Worm (Caenorhabditis elegans) whole organism, L2 larva: ENCODE data around the gene ZK287.9.

ENCODE experiments used
- C34F6.9 ChIP-seq: fragments of 150-350 bp; optimal IDR thresholded peaks from 2 replicates; lab custom pipeline; 2014; ENCODE audit warnings: missing biosample characterization, missing genetic modification characterization
- F13H6.1 ChIP-seq: sonication (generic microtip); optimal IDR thresholded peaks from 2 replicates; lab custom pipeline; 2016; ENCODE audit warnings: missing genetic modification characterization, missing compliant biosample characterization
- R02D3.7 ChIP-seq: fragments of 150-350 bp; optimal IDR thresholded peaks from 2 replicates; lab custom pipeline; 2014; ENCODE audit warnings: missing biosample characterization, missing genetic modification characterization
- Y55F3AM.14 ChIP-seq: fragments of 200-800 bp; sonication (Bioruptor generic); optimal IDR thresholded peaks from 2 replicates; lab custom pipeline; 2018; ENCODE audit warnings: mild to moderate bottlenecking, missing genetic modification characterization, missing compliant biosample characterization
- ZK546.5 ChIP-seq: sonication (generic microtip); optimal IDR thresholded peaks from 2 replicates; lab custom pipeline; 2017; ENCODE audit warnings: missing biosample characterization, missing genetic modification characterization
- alr-1 ChIP-seq: fragments of 150-350 bp; optimal IDR thresholded peaks from 2 replicates; lab custom pipeline; 2014; ENCODE audit warnings: missing biosample characterization, missing genetic modification characterization
- aly-2 ChIP-seq: fragments of 150-350 bp; optimal IDR thresholded peaks from 2 replicates; lab custom pipeline; 2014; ENCODE audit warnings: missing biosample characterization, missing genetic modification characterization
- ama-1 ChIP-seq: fragments of 150-350 bp; optimal IDR thresholded peaks from 2 replicates; lab custom pipeline; 2018; ENCODE audit warnings: inconsistent platforms
- blmp-1 ChIP-seq: sonication (generic microtip); optimal IDR thresholded peaks from 2 replicates; lab custom pipeline; 2017; ENCODE audit warnings: missing genetic modification characterization, mild to moderate bottlenecking, missing compliant biosample characterization, antibody characterized with exemption, moderate library complexity; ENCODE audit not compliant: insufficient read depth
- ceh-16 ChIP-seq: fragments of 150-350 bp; optimal IDR thresholded peaks from 2 replicates; lab custom pipeline; 2014; ENCODE audit warnings: missing biosample characterization, missing genetic modification characterization
- ceh-82 ChIP-seq: fragments of 150-350 bp; optimal IDR thresholded peaks from 2 replicates; lab custom pipeline; 2014; ENCODE audit warnings: missing biosample characterization, missing genetic modification characterization
- dmd-4 ChIP-seq: sonication (generic microtip); optimal IDR thresholded peaks from 2 replicates; lab custom pipeline; 2017; ENCODE audit warnings: missing biosample characterization, missing genetic modification characterization
- egl-27 ChIP-seq: sonication (generic microtip); optimal IDR thresholded peaks from 3 replicates; lab custom pipeline; 2017; ENCODE audit warnings: missing biosample characterization, missing genetic modification reagents, missing genetic modification characterization
- elt-1 ChIP-seq: fragments of 150-350 bp; optimal IDR thresholded peaks from 2 replicates; lab custom pipeline; 2014; ENCODE audit warnings: missing biosample characterization, missing genetic modification characterization
- elt-3 ChIP-seq: sonication (generic microtip); optimal IDR thresholded peaks from 2 replicates; lab custom pipeline; 2017; ENCODE audit warnings: missing biosample characterization, missing genetic modification characterization
- fos-1 ChIP-seq: fragments of 150-350 bp; optimal IDR thresholded peaks from 2 replicates; lab custom pipeline; 2014; ENCODE audit warnings: missing biosample characterization, missing genetic modification characterization
- gmeb-1 ChIP-seq: fragments of 150-350 bp; optimal IDR thresholded peaks from 2 replicates; lab custom pipeline; 2014; ENCODE audit warnings: missing biosample characterization, missing genetic modification characterization
- lin-11 ChIP-seq: fragments of 150-350 bp; sonication (generic microtip); optimal IDR thresholded peaks from 2 replicates; lab custom pipeline; 2014; ENCODE audit warnings: missing biosample characterization, missing genetic modification characterization, inconsistent platforms, mixed read lengths
- lin-13 ChIP-seq: fragments of 150-350 bp; optimal IDR thresholded peaks from 2 replicates; lab custom pipeline; 2014; ENCODE audit warnings: missing biosample characterization, missing genetic modification reagents, missing genetic modification characterization
- lin-39 ChIP-seq: fragments of 150-350 bp; optimal IDR thresholded peaks from 2 replicates; lab custom pipeline; 2014; ENCODE audit warnings: missing biosample characterization, missing genetic modification reagents, missing genetic modification characterization
- lsy-2 ChIP-seq, 2 experiments: fragments of 150-350 bp in 1 of 2; sonication (generic microtip) in 1 of 2; optimal IDR thresholded peaks; 2 replicates each; lab custom pipeline; 2014 to 2017; ENCODE audit warnings: missing biosample characterization in 2 of 2, missing genetic modification characterization in 2 of 2
- mab-5 ChIP-seq: fragments of 150-350 bp; optimal IDR thresholded peaks from 2 replicates; lab custom pipeline; 2014; ENCODE audit warnings: missing biosample characterization, missing genetic modification characterization
- mbf-1 ChIP-seq: sonication (generic microtip); optimal IDR thresholded peaks from 2 replicates; lab custom pipeline; 2017; ENCODE audit warnings: missing biosample characterization, missing genetic modification characterization
- mdl-1 ChIP-seq, 2 experiments: fragments of 150-350 bp in 1 of 2; sonication (generic microtip) in 1 of 2; optimal IDR thresholded peaks; 2 replicates each; lab custom pipeline; 2017; ENCODE audit warnings: missing biosample characterization in 2 of 2, missing genetic modification characterization in 2 of 2
- nhr-10 ChIP-seq: sonication (generic microtip); optimal IDR thresholded peaks from 2 replicates; lab custom pipeline; 2017; ENCODE audit warnings: missing biosample characterization, missing genetic modification characterization
- nhr-11 ChIP-seq: fragments of 150-350 bp; optimal IDR thresholded peaks from 2 replicates; lab custom pipeline; 2014; ENCODE audit warnings: missing biosample characterization, missing genetic modification characterization
- nhr-12 ChIP-seq: fragments of 150-350 bp; optimal IDR thresholded peaks from 2 replicates; lab custom pipeline; 2014; ENCODE audit warnings: missing biosample characterization, missing genetic modification characterization
- nhr-21 ChIP-seq: fragments of 150-350 bp; optimal IDR thresholded peaks from 2 replicates; lab custom pipeline; 2014; ENCODE audit warnings: missing biosample characterization, missing genetic modification characterization
- nhr-23 ChIP-seq: fragments of 150-350 bp; optimal IDR thresholded peaks from 2 replicates; lab custom pipeline; 2014; ENCODE audit warnings: missing biosample characterization, missing genetic modification reagents, missing genetic modification characterization
- nhr-25 ChIP-seq: fragments of 150-350 bp; sonication (generic microtip); optimal IDR thresholded peaks from 3 replicates; lab custom pipeline; 2014; ENCODE audit warnings: missing biosample characterization, missing genetic modification characterization
- nhr-6 ChIP-seq: fragments of 150-350 bp; optimal IDR thresholded peaks from 2 replicates; lab custom pipeline; 2014; ENCODE audit warnings: missing biosample characterization, missing genetic modification characterization
- peb-1 ChIP-seq: fragments of 150-350 bp; optimal IDR thresholded peaks from 2 replicates; lab custom pipeline; 2014; ENCODE audit warnings: missing biosample characterization, missing genetic modification characterization
- sem-4 ChIP-seq: fragments of 150-350 bp; optimal IDR thresholded peaks from 2 replicates; lab custom pipeline; 2014; ENCODE audit warnings: missing biosample characterization, missing genetic modification reagents, missing genetic modification characterization
- skn-1 ChIP-seq: sonication (generic microtip); optimal IDR thresholded peaks from 2 replicates; lab custom pipeline; 2017; ENCODE audit warnings: missing biosample characterization, missing genetic modification characterization
- sma-3 ChIP-seq: sonication (generic microtip); optimal IDR thresholded peaks from 2 replicates; lab custom pipeline; 2016; ENCODE audit warnings: missing genetic modification reagents, missing genetic modification characterization, missing compliant biosample characterization
- sma-9 ChIP-seq, 2 experiments: fragments of 150-350 bp in 1 of 2; sonication (generic microtip) in 1 of 2; optimal IDR thresholded peaks; 2 replicates each; lab custom pipeline; 2014 to 2016; ENCODE audit warnings: missing genetic modification characterization in 2 of 2, mild to moderate bottlenecking in 1 of 2, missing biosample characterization in 1 of 2, missing compliant biosample characterization in 1 of 2, missing genetic modification reagents in 1 of 2, moderate library complexity in 1 of 2
- snpc-4 ChIP-seq: fragments of 150-350 bp; optimal IDR thresholded peaks from 2 replicates; lab custom pipeline; 2014; ENCODE audit warnings: missing biosample characterization, missing genetic modification characterization
- unc-39 ChIP-seq: fragments of 150-350 bp; optimal IDR thresholded peaks from 2 replicates; lab custom pipeline; 2014; ENCODE audit warnings: missing biosample characterization, missing genetic modification characterization
- unc-55 ChIP-seq: fragments of 150-350 bp; sonication (generic microtip); optimal IDR thresholded peaks from 3 replicates; lab custom pipeline; 2014; ENCODE audit warnings: missing biosample characterization, missing genetic modification reagents, missing genetic modification characterization
- unc-62 ChIP-seq: fragments of 150-350 bp; optimal IDR thresholded peaks from 2 replicates; lab custom pipeline; 2014; ENCODE audit warnings: missing biosample characterization, missing genetic modification reagents, missing genetic modification characterization
- zag-1 ChIP-seq: fragments of 150-350 bp; optimal IDR thresholded peaks from 2 replicates; lab custom pipeline; 2014; ENCODE audit warnings: missing biosample characterization, missing genetic modification characterization
- ztf-1 ChIP-seq: fragments of 200-800 bp; sonication (Bioruptor generic); conservative IDR thresholded peaks from 2 replicates; pipeline ENCODE4 v1.3.6; 2022; ENCODE audit warnings: missing genetic modification characterization, missing compliant biosample characterization
- ztf-4 ChIP-seq: fragments of 150-350 bp; optimal IDR thresholded peaks from 2 replicates; lab custom pipeline; 2014; ENCODE audit warnings: missing biosample characterization, missing genetic modification characterization

ZK287.9 gene

DNA sequence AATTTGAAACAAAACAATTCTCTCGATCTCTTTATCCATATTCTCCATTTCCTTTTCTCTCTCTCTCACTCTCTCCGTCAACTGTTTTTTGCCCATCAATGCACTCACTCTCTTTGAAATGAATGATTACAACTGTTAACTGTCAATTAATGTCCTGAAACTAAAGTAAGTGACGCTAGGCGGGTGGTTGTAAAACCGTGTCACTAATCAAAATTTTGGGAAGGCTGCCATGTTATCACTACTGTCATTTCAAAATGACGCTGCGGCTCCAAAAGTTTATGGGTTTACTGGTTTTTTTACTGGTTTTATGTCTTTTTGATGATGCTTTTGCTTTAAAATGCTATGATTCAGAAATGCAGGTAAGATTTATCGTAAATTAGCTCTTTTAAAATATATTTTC, at the start of gene ZK287.9:
TSS of gene ZK287.9 (plus strand) at position 192 of the 400 bp plus-strand sequence.
- TF ChIP-seq ZK546.5 (tag; lab: Kevin White, UChicago) (no peak), fos-1 (peak; percentile 63)

DNA sequence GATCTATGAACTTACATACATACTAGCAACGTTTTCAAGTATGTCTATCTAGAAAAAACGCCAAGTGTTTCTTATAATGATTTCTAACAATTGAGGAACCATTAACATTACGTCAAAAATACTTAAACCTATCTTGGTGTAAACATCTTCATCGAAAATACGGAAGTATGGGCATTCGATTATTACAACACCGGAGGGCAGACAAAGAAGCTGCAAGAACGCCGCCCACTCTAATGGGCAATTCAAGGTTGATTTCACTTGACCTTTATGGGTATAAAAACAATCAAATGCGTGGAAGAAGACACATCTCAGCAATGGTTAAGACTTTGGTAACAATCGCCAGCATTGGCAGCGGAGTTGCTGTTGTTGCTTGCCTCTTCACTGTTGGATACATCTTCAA, 49.5 kb upstream of the ZK287.9 start, which contains the start of gene col-146:
TSS of gene col-146 (plus strand) at position 301 of the 400 bp plus-strand sequence.
- TF ChIP-seq aly-2 (tag; lab: Kevin White, UChicago) = no peak

DNA sequence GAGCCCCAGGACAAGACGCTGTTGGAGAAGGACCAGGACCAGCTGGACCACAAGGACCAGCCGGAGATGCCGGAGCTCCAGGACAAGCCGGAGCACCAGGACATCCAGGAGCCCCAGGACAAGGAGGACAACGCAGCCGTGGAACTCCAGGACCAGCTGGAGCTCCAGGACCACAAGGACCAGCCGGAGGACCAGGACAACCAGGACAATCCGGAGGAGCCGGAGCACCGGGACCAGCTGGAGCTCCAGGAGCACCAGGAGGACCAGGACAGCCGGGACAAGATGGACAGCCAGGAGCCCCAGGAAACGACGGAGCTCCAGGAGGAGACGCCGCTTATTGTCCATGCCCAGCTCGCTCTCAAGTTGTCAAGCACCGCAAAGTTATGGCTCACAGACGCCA, 48.6 kb upstream of the ZK287.9 start:
- TF ChIP-seq mbf-1 (no peak), ztf-1 (no peak), sem-4 (tag; lab: Kevin White, UChicago) (no peak), mdl-1 (tag; optimal IDR thresholded peaks at IDR 0.05; lab: Kevin White, UChicago) (no peak), gmeb-1 (tag; lab: Kevin White, UChicago) (no peak), nhr-11 (tag; lab: Kevin White, UChicago) (no peak), elt-1 (tag; lab: Kevin White, UChicago) (no peak), ztf-4 (no peak)

DNA sequence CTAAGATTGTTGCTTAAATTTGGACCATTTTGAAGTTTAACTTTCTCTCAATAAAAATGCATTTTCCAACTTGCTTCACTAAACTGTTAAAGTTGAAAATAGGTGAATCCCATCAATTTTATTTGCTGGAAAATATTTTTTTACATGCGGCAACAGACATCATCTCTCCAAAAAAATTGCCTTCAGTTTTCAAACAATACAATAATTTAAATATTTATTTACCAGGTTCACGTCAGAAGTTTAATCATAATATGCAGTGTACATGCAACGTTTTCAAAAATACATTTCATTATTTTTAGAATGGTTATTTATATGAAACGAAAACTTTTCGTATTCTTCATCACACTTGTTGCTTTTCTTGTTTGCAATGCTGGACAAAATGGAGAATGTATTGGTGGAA, 48.2 kb upstream of the ZK287.9 start, which contains the start of gene T06E4.5:
TSS of gene T06E4.5 (plus strand) at position 301 of the 400 bp plus-strand sequence.
- TF ChIP-seq ztf-4 = no peak
- no peak for TF ChIP-seq skn-1
- TF ChIP-seq nhr-21 (tag; lab: Kevin White, UChicago) = no peak
- TF ChIP-seq nhr-11 (tag; lab: Kevin White, UChicago) = no peak
- TF ChIP-seq elt-3 (tag; lab: Kevin White, UChicago) = no peak
- TF ChIP-seq, all 48 proteins: peak for 0

DNA sequence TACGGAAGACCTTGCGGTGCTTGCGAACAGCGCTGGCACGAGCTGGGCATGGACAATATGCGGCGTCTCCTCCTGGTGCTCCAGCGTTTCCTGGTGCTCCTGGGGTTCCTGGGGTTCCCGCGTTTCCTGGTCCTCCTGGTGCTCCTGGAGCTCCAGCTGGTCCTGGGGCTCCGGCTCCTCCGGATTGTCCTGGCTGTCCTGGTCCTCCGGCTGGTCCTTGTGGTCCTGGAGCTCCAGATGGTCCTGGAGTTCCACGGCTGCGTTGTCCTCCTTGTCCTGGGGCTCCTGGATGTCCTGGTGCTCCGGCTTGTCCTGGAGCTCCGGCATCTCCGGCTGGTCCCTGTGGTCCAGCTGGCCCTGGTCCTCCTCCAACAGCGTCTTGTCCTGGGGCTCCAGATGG, 46.8 kb upstream of the ZK287.9 start:
- TF ChIP-seq peb-1 (no peak), F13H6.1 (tag; lab: Kevin White, UChicago) (no peak), ztf-1 (no peak), sma-3 (no peak)

DNA sequence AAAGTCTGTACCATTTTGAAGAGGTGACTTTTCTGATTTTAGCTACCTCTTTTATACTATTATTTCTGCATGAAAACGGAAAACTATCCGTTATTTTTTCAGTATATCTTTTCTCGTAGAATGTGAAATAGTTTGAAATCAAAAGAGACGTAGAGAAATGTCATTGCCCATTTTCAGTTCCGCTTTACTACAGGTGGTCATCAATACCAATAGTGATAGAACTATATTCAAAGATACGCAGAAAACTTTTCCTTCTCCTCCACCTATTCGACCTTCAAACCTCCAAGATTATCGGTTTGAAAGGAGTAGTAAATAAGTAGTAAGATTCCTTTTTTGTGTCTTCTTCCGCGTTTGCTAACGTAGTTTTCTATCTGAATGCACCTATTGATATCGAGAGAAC, 45.8 kb upstream of the ZK287.9 start, which contains the start of gene col-147:
TSS of gene col-147 (minus strand) at position 26 of the 400 bp plus-strand sequence.
- TF ChIP-seq C34F6.9 (tag; lab: Kevin White, UChicago) (no peak), nhr-12 (no peak), mab-5 (tag; lab: Kevin White, UChicago) (no peak), ZK546.5 (tag; lab: Kevin White, UChicago) (no peak), ceh-16 (tag; lab: Kevin White, UChicago) (no peak), aly-2 (tag; lab: Kevin White, UChicago) (no peak), egl-27 (tag; lab: Kevin White, UChicago) (no peak), snpc-4 (tag; lab: Kevin White, UChicago) (no peak), Y55F3AM.14 (GFP tag; lab: Kevin White, UChicago) (no peak), blmp-1 (tag; lab: Kevin White, UChicago) (peak; percentile 73), ama-1 (lab: Kevin White, UChicago) (no peak), unc-62 (GFP tag; lab: Kevin White, UChicago) (no peak), fos-1 (peak; percentile 10), nhr-11 (tag; lab: Kevin White, UChicago) (no peak), unc-39 (tag; lab: Kevin White, UChicago) (no peak), skn-1 (no peak), ceh-82 (tag; lab: Kevin White, UChicago) (no peak), zag-1 (tag; lab: Kevin White, UChicago) (no peak), sma-9 (GFP tag; optimal IDR thresholded peaks at IDR 0.05; lab: Kevin White, UChicago) (peak; percentile 52), sma-9 (tag; optimal IDR thresholded peaks at IDR 0.05; lab: Kevin White, UChicago) (no peak), sma-3 (peak; percentile 22), lsy-2 (tag; optimal IDR thresholded peaks at IDR 0.05; lab: Kevin White, UChicago) (no peak), R02D3.7 (tag; lab: Kevin White, UChicago) (no peak), ztf-1 (no peak), nhr-6 (tag; lab: Kevin White, UChicago) (no peak), nhr-10 (tag; lab: Kevin White, UChicago) (no peak), dmd-4 (no peak), mdl-1 (tag; optimal IDR thresholded peaks at IDR 0.05; lab: Kevin White, UChicago) (no peak), lin-13 (GFP tag; lab: Kevin White, UChicago) (no peak), lin-11 (no peak), nhr-23 (tag; lab: Kevin White, UChicago) (no peak), unc-55 (GFP tag; lab: Kevin White, UChicago) (no peak), gmeb-1 (tag; lab: Kevin White, UChicago) (no peak), nhr-25 (tag; lab: Kevin White, UChicago) (peak; percentile 67), mbf-1 (no peak), lin-39 (no peak), nhr-21 (tag; lab: Kevin White, UChicago) (no peak), alr-1 (tag; lab: Kevin White, UChicago) (no peak), sem-4 (tag; lab: Kevin White, UChicago) (no peak)
